Worm (Caenorhabditis elegans) whole organism, L2 larva: ENCODE results near the gene F41F3.3.

Experiments used
- C34F6.9 ChIP-seq: fragments of 150-350 bp; optimal IDR thresholded peaks from 2 replicates; lab custom pipeline; 2014; ENCODE audit warnings: missing biosample characterization, missing genetic modification characterization
- F13H6.1 ChIP-seq: sonication (generic microtip); optimal IDR thresholded peaks from 2 replicates; lab custom pipeline; 2016; ENCODE audit warnings: missing genetic modification characterization, missing compliant biosample characterization
- R02D3.7 ChIP-seq: fragments of 150-350 bp; optimal IDR thresholded peaks from 2 replicates; lab custom pipeline; 2014; ENCODE audit warnings: missing biosample characterization, missing genetic modification characterization
- Y55F3AM.14 ChIP-seq: fragments of 200-800 bp; sonication (Bioruptor generic); optimal IDR thresholded peaks from 2 replicates; lab custom pipeline; 2018; ENCODE audit warnings: mild to moderate bottlenecking, missing genetic modification characterization, missing compliant biosample characterization
- alr-1 ChIP-seq: fragments of 150-350 bp; optimal IDR thresholded peaks from 2 replicates; lab custom pipeline; 2014; ENCODE audit warnings: missing biosample characterization, missing genetic modification characterization
- aly-2 ChIP-seq: fragments of 150-350 bp; optimal IDR thresholded peaks from 2 replicates; lab custom pipeline; 2014; ENCODE audit warnings: missing biosample characterization, missing genetic modification characterization
- ama-1 ChIP-seq: fragments of 150-350 bp; optimal IDR thresholded peaks from 2 replicates; lab custom pipeline; 2018; ENCODE audit warnings: inconsistent platforms
- blmp-1 ChIP-seq: sonication (generic microtip); optimal IDR thresholded peaks from 2 replicates; lab custom pipeline; 2017; ENCODE audit warnings: missing genetic modification characterization, mild to moderate bottlenecking, missing compliant biosample characterization, antibody characterized with exemption, moderate library complexity; ENCODE audit not compliant: insufficient read depth
- ceh-16 ChIP-seq: fragments of 150-350 bp; optimal IDR thresholded peaks from 2 replicates; lab custom pipeline; 2014; ENCODE audit warnings: missing biosample characterization, missing genetic modification characterization
- egl-27 ChIP-seq: sonication (generic microtip); optimal IDR thresholded peaks from 3 replicates; lab custom pipeline; 2017; ENCODE audit warnings: missing biosample characterization, missing genetic modification reagents, missing genetic modification characterization
- elt-1 ChIP-seq: fragments of 150-350 bp; optimal IDR thresholded peaks from 2 replicates; lab custom pipeline; 2014; ENCODE audit warnings: missing biosample characterization, missing genetic modification characterization
- elt-3 ChIP-seq: sonication (generic microtip); optimal IDR thresholded peaks from 2 replicates; lab custom pipeline; 2017; ENCODE audit warnings: missing biosample characterization, missing genetic modification characterization
- lin-11 ChIP-seq: fragments of 150-350 bp; sonication (generic microtip); optimal IDR thresholded peaks from 2 replicates; lab custom pipeline; 2014; ENCODE audit warnings: missing biosample characterization, missing genetic modification characterization, inconsistent platforms, mixed read lengths
- lin-13 ChIP-seq: fragments of 150-350 bp; optimal IDR thresholded peaks from 2 replicates; lab custom pipeline; 2014; ENCODE audit warnings: missing biosample characterization, missing genetic modification reagents, missing genetic modification characterization
- lin-39 ChIP-seq: fragments of 150-350 bp; optimal IDR thresholded peaks from 2 replicates; lab custom pipeline; 2014; ENCODE audit warnings: missing biosample characterization, missing genetic modification reagents, missing genetic modification characterization
- mbf-1 ChIP-seq: sonication (generic microtip); optimal IDR thresholded peaks from 2 replicates; lab custom pipeline; 2017; ENCODE audit warnings: missing biosample characterization, missing genetic modification characterization
- mdl-1 ChIP-seq, 2 experiments: fragments of 150-350 bp in 1 of 2; sonication (generic microtip) in 1 of 2; optimal IDR thresholded peaks; 2 replicates each; lab custom pipeline; 2017; ENCODE audit warnings: missing biosample characterization in 2 of 2, missing genetic modification characterization in 2 of 2
- nhr-10 ChIP-seq: sonication (generic microtip); optimal IDR thresholded peaks from 2 replicates; lab custom pipeline; 2017; ENCODE audit warnings: missing biosample characterization, missing genetic modification characterization
- nhr-11 ChIP-seq: fragments of 150-350 bp; optimal IDR thresholded peaks from 2 replicates; lab custom pipeline; 2014; ENCODE audit warnings: missing biosample characterization, missing genetic modification characterization
- nhr-12 ChIP-seq: fragments of 150-350 bp; optimal IDR thresholded peaks from 2 replicates; lab custom pipeline; 2014; ENCODE audit warnings: missing biosample characterization, missing genetic modification characterization
- nhr-129 ChIP-seq: fragments of 150-350 bp; optimal IDR thresholded peaks from 2 replicates; lab custom pipeline; 2014; ENCODE audit warnings: missing biosample characterization, missing genetic modification characterization
- nhr-237 ChIP-seq: fragments of 150-350 bp; optimal IDR thresholded peaks from 2 replicates; lab custom pipeline; 2014; ENCODE audit warnings: missing biosample characterization, missing genetic modification characterization
- nhr-6 ChIP-seq: fragments of 150-350 bp; optimal IDR thresholded peaks from 2 replicates; lab custom pipeline; 2014; ENCODE audit warnings: missing biosample characterization, missing genetic modification characterization
- nhr-77 ChIP-seq: fragments of 150-350 bp; optimal IDR thresholded peaks from 2 replicates; lab custom pipeline; 2014; ENCODE audit warnings: missing biosample characterization, missing genetic modification characterization
- peb-1 ChIP-seq: fragments of 150-350 bp; optimal IDR thresholded peaks from 2 replicates; lab custom pipeline; 2014; ENCODE audit warnings: missing biosample characterization, missing genetic modification characterization
- sma-3 ChIP-seq: sonication (generic microtip); optimal IDR thresholded peaks from 2 replicates; lab custom pipeline; 2016; ENCODE audit warnings: missing genetic modification reagents, missing genetic modification characterization, missing compliant biosample characterization
- sma-9 ChIP-seq, 2 experiments: fragments of 150-350 bp in 1 of 2; sonication (generic microtip) in 1 of 2; optimal IDR thresholded peaks; 2 replicates each; lab custom pipeline; 2014 to 2016; ENCODE audit warnings: missing genetic modification characterization in 2 of 2, mild to moderate bottlenecking in 1 of 2, missing biosample characterization in 1 of 2, missing compliant biosample characterization in 1 of 2, missing genetic modification reagents in 1 of 2, moderate library complexity in 1 of 2
- snpc-4 ChIP-seq: fragments of 150-350 bp; optimal IDR thresholded peaks from 2 replicates; lab custom pipeline; 2014; ENCODE audit warnings: missing biosample characterization, missing genetic modification characterization
- unc-39 ChIP-seq: fragments of 150-350 bp; optimal IDR thresholded peaks from 2 replicates; lab custom pipeline; 2014; ENCODE audit warnings: missing biosample characterization, missing genetic modification characterization
- unc-55 ChIP-seq: fragments of 150-350 bp; sonication (generic microtip); optimal IDR thresholded peaks from 3 replicates; lab custom pipeline; 2014; ENCODE audit warnings: missing biosample characterization, missing genetic modification reagents, missing genetic modification characterization
- unc-62 ChIP-seq: fragments of 150-350 bp; optimal IDR thresholded peaks from 2 replicates; lab custom pipeline; 2014; ENCODE audit warnings: missing biosample characterization, missing genetic modification reagents, missing genetic modification characterization
- ztf-1 ChIP-seq: fragments of 200-800 bp; sonication (Bioruptor generic); conservative IDR thresholded peaks from 2 replicates; pipeline ENCODE4 v1.3.6; 2022; ENCODE audit warnings: missing genetic modification characterization, missing compliant biosample characterization
- ztf-11 ChIP-seq: sonication (generic microtip); optimal IDR thresholded peaks from 2 replicates; lab custom pipeline; 2017; ENCODE audit warnings: missing biosample characterization, missing genetic modification characterization

F41F3.3 gene

DNA sequence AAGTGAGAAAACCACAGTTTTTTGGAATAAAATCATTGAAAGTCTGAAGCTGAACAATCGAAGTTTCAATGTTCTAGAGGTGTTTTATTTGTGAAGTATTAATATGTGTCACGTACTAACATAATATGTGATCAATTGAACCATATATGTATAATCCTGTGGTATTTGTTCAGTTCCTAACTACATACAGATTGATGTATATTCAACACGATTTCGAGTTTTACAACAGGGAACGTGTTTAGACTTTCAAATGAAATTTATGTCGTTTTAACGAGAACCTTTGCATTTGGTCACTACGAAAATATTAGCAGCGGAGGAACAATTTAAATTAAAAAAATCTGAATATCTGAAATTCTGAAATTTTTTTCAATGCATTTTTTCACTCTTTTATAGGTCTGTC lies 26.5 kb upstream of the F41F3.3 start, which contains the start of gene K03B4.8:
TSS of gene K03B4.8 (minus strand) at position 101 of the 400 bp plus-strand sequence.
- TF ChIP-seq unc-39 (tag; lab: Kevin White, UChicago) (no peak), elt-1 (no peak), ztf-11 (tag; lab: Kevin White, UChicago) (no peak), aly-2 (tag; lab: Kevin White, UChicago) (no peak), lin-11 (no peak), Y55F3AM.14 (GFP tag; lab: Kevin White, UChicago) (no peak)

DNA sequence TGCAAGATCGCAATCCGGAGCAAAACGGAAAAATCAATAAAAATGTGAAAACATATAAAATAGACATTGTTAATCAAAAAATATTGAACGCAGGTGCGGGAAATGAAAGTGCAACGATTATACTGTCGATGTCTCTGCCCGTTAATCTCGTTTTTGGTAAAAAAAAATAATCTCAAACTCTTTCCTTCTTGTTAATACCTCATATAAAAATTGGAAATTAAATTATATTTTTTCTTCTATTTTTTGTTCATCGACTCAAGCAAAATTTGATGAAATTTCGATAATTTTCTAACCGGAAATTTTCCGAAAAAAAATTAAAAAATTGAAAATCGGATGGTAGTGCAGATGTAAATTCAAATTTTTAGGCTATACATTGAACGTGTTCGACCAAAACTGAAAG lies 24.4 kb upstream of the F41F3.3 start, which contains the start of gene K03B4.9:
TSS of gene K03B4.9 (minus strand) at position 101 of the 400 bp plus-strand sequence.
- TF ChIP-seq egl-27 (tag; lab: Kevin White, UChicago), result no peak
- TF ChIP-seq sma-9 (GFP tag; optimal IDR thresholded peaks at IDR 0.05; lab: Kevin White, UChicago), result no peak
- no peak for TF ChIP-seq sma-9 (tag; optimal IDR thresholded peaks at IDR 0.05; lab: Kevin White, UChicago)
- no peak for TF ChIP-seq nhr-129
- TF ChIP-seq unc-62 (GFP tag; lab: Kevin White, UChicago), result no peak
- TF ChIP-seq ama-1 (lab: Kevin White, UChicago), result no peak
- TF ChIP-seq R02D3.7 (tag; lab: Kevin White, UChicago), result no peak
- no peak for TF ChIP-seq nhr-11 (tag; lab: Kevin White, UChicago)
- TF ChIP-seq nhr-10 (tag; lab: Kevin White, UChicago), result no peak
- TF ChIP-seq unc-55 (GFP tag; lab: Kevin White, UChicago), result no peak
- TF ChIP-seq, all 48 proteins: peak for 0

DNA sequence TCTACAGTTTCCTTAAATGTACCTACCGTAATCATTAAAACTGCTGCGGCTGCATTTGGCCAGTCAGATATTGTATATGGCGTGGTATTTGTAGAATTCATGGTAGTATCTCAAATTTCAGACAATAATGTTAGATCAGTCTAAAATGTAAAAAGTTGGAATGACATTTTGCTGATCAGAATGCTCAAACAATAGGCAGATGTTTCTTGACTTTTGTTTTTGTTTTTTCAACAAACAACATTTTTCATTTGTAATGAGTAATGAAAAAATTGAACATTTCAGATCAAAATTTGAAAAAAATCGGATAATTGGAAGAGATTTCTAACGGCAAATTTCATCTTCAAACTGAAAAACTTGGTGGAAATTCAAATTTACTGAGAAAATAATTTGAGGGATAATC lies 20.6 kb upstream of the F41F3.3 start, which contains the start of gene srx-77:
TSS of gene srx-77 (minus strand) at position 101 of the 400 bp plus-strand sequence.
- TF ChIP-seq nhr-12 (tag; lab: Kevin White, UChicago) (no peak), mdl-1 (tag; optimal IDR thresholded peaks at IDR 0.05; lab: Kevin White, UChicago) (no peak), lin-11 (no peak), ceh-16 (tag; lab: Kevin White, UChicago) (no peak), nhr-6 (tag; lab: Kevin White, UChicago) (no peak), elt-3 (tag; lab: Kevin White, UChicago) (no peak), nhr-11 (tag; lab: Kevin White, UChicago) (no peak), C34F6.9 (tag; lab: Kevin White, UChicago) (no peak), egl-27 (tag; lab: Kevin White, UChicago) (no peak), mbf-1 (tag; lab: Kevin White, UChicago) (no peak), nhr-77 (tag; lab: Kevin White, UChicago) (no peak), aly-2 (tag; lab: Kevin White, UChicago) (no peak), alr-1 (no peak), F13H6.1 (tag; lab: Kevin White, UChicago) (no peak)

DNA sequence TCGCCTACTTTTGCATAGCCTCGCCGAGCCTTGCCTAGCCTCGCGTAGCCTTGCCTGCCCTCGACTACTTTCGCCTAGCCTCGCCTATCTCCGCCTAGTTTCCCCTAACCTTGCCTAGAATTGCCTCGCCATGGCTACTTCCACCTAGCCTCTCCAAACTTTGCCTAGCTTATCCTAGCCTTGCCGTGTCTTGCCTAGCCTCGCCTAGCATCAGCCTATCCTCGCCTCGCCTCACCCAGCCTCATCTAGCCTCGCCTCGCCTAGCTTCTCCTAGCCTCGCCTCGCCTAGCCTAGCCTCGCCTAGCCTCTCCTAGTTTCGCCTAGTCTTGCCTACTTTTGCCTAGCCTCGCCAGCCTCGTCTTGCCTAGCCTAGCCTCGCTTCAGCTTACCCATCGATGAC lies 19.0 kb upstream of the F41F3.3 start:
- TF ChIP-seq sma-3 (no peak), lin-11 (no peak), nhr-129 (no peak), ztf-1 (GFP tag; lab: Robert Waterston, UW) (no peak), aly-2 (tag; lab: Kevin White, UChicago) (no peak), lin-13 (GFP tag; lab: Kevin White, UChicago) (no peak), R02D3.7 (tag; lab: Kevin White, UChicago) (no peak), alr-1 (no peak), nhr-12 (tag; lab: Kevin White, UChicago) (no peak), nhr-6 (tag; lab: Kevin White, UChicago) (no peak), unc-55 (GFP tag; lab: Kevin White, UChicago) (no peak), lin-39 (tag; lab: Kevin White, UChicago) (no peak), nhr-77 (tag; lab: Kevin White, UChicago) (no peak), snpc-4 (tag; lab: Kevin White, UChicago) (no peak), peb-1 (tag; lab: Kevin White, UChicago) (no peak), nhr-237 (tag; lab: Kevin White, UChicago) (no peak), nhr-10 (tag; lab: Kevin White, UChicago) (no peak)

DNA sequence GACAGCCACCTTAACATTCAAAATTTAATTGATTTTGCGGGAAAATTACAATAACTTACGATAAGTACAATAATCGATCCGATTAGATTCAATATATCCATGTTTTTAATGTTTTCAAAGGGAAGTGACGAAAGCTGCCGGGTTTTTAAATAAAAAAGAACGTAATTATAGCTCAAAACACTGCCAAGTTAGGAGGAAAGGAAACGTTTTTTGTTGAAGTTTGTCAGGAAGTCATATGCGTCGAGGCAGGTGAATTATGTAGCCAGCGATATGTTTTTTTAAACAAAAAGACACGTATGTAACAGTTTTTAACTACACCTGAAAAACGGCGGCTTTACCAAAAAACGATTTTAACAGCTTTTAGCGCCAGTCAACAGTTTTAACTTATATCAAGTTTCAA lies 17.6 kb upstream of the F41F3.3 start, which contains the start of gene srx-73:
TSS of gene srx-73 (minus strand) at position 101 of the 400 bp plus-strand sequence.
- no peak for TF ChIP-seq elt-3 (tag; lab: Kevin White, UChicago)
- no peak for TF ChIP-seq blmp-1 (tag; lab: Kevin White, UChicago)
- TF ChIP-seq nhr-10 (tag; lab: Kevin White, UChicago), result no peak
- TF ChIP-seq nhr-11 (tag; lab: Kevin White, UChicago), result no peak
- TF ChIP-seq lin-39 (tag; lab: Kevin White, UChicago), result no peak
- no peak for TF ChIP-seq mdl-1 (tag; optimal IDR thresholded peaks at IDR 0.05; lab: Kevin White, UChicago)
- TF ChIP-seq Y55F3AM.14 (GFP tag; lab: Kevin White, UChicago), result no peak
- TF ChIP-seq nhr-237 (tag; lab: Kevin White, UChicago), result no peak
- TF ChIP-seq peb-1 (tag; lab: Kevin White, UChicago), result no peak
- TF ChIP-seq lin-11, result no peak
- no peak for TF ChIP-seq sma-9 (GFP tag; optimal IDR thresholded peaks at IDR 0.05; lab: Kevin White, UChicago)
- TF ChIP-seq sma-9 (tag; optimal IDR thresholded peaks at IDR 0.05; lab: Kevin White, UChicago), result no peak
- no peak for TF ChIP-seq egl-27 (tag; lab: Kevin White, UChicago)
- TF ChIP-seq, all 48 proteins: peak for 0
